Worm (Caenorhabditis elegans): ENCODE data around the gene Y69A2AR.31.

The Y69A2AR.31 gene

ce11 chrIV:2601988-2602861 is 61.6 kb downstream of the Y69A2AR.31 start:
- no peak for TF ChIP-seq hlh-15 (tag; optimal IDR thresholded peaks at IDR 0.05)
- no peak for TF ChIP-seq fax-1 (tag; optimal IDR thresholded peaks at IDR 0.05)
- peak; percentile 31 for TF ChIP-seq sdc-2 (tag; optimal IDR thresholded peaks at IDR 0.05)
- TF ChIP-seq hlh-30 (tag; optimal IDR thresholded peaks at IDR 0.05; ENCODE audit: insufficient read depth) = peak; percentile 100
- no peak for TF ChIP-seq C08G9.2 (tag; optimal IDR thresholded peaks at IDR 0.05)
- TF ChIP-seq ceh-30 (tag; optimal IDR thresholded peaks at IDR 0.05) = peak; percentile 30
- peak; percentile 32 for TF ChIP-seq K09A11.1 (tag; optimal IDR thresholded peaks at IDR 0.05; ENCODE audit: insufficient read depth)
- TF ChIP-seq tbx-2 (tag; optimal IDR thresholded peaks at IDR 0.05) = peak; percentile 68
- TF ChIP-seq dve-1 (tag; optimal IDR thresholded peaks at IDR 0.05) = peak; percentile 60
- TF ChIP-seq ztf-16 (tag; optimal IDR thresholded peaks at IDR 0.05) = no peak
- TF ChIP-seq pha-2 (tag; optimal IDR thresholded peaks at IDR 0.05) = peak; percentile 17
- no peak for TF ChIP-seq ahr-1 (tag; optimal IDR thresholded peaks at IDR 0.05)
- peak; percentile 57 for TF ChIP-seq ref-2 (tag; optimal IDR thresholded peaks at IDR 0.05)
- peak; percentile 70 for TF ChIP-seq ceh-31 (tag; optimal IDR thresholded peaks at IDR 0.05)
- TF ChIP-seq lin-11 (tag; optimal IDR thresholded peaks at IDR 0.05) = no peak
- peak; percentile 41 for TF ChIP-seq F13H6.1 (tag; optimal IDR thresholded peaks at IDR 0.05)
- TF ChIP-seq ceh-34 (tag; optimal IDR thresholded peaks at IDR 0.05) = peak; percentile 43
- peak; percentile 95 for TF ChIP-seq unc-55 (GFP tag; optimal IDR thresholded peaks at IDR 0.05)
- peak; percentile 69 for TF ChIP-seq elt-2 (tag; optimal IDR thresholded peaks at IDR 0.05)
- peak; percentile 43 for TF ChIP-seq ets-4 (tag; optimal IDR thresholded peaks at IDR 0.05)
- TF ChIP-seq rnt-1 (tag; optimal IDR thresholded peaks at IDR 0.05) = no peak
- TF ChIP-seq hlh-8 (tag; optimal IDR thresholded peaks at IDR 0.05) = no peak
- TF ChIP-seq pros-1 (tag; optimal IDR thresholded peaks at IDR 0.05) = peak; percentile 46
- peak; percentile 80 for TF ChIP-seq ceh-18 (tag; optimal IDR thresholded peaks at IDR 0.05)
- peak; percentile 65 for TF ChIP-seq pax-1 (tag; optimal IDR thresholded peaks at IDR 0.05)
- peak; percentile 81 for TF ChIP-seq nfya-1 (tag; optimal IDR thresholded peaks at IDR 0.05)
- no peak for TF ChIP-seq ceh-9 (tag; optimal IDR thresholded peaks at IDR 0.05)
- TF ChIP-seq ceh-2 (tag; optimal IDR thresholded peaks at IDR 0.05) = peak; percentile 23
- TF ChIP-seq C38D4.7 (GFP tag; optimal IDR thresholded peaks at IDR 0.05) = no peak
- TF ChIP-seq pqm-1 (tag; optimal IDR thresholded peaks at IDR 0.05) = peak; percentile 51

ce11 chrIV:2600841-2601240 is 63.0 kb downstream of the Y69A2AR.31 start, which contains the start of gene epg-9:
Gene epg-9, plus strand, starts transcription at chrIV:2601141.
- TF ChIP-seq ztf-16 (tag; optimal IDR thresholded peaks at IDR 0.05) (no peak), ceh-48 (tag; optimal IDR thresholded peaks at IDR 0.05) (no peak), pha-4 (tag; optimal IDR thresholded peaks at IDR 0.05) (no peak), C38D4.7 (GFP tag; optimal IDR thresholded peaks at IDR 0.05) (no peak)
